Worm (Caenorhabditis elegans) whole organism, midembryonic: ENCODE measurements around the gene R07G3.7.

Experiments
- T22C8.4 ChIP-seq: fragments of 200-800 bp; sonication (Bioruptor generic); IDR thresholded peaks from 2 replicates; pipeline ENCODE4 v1.3.6; 2022; ENCODE audit warnings: missing genetic modification characterization, missing compliant biosample characterization
- cog-1 ChIP-seq: sonication (generic microtip); optimal IDR thresholded peaks from 2 replicates; lab custom pipeline; 2016; ENCODE audit warnings: missing genetic modification characterization, missing compliant biosample characterization
- flt-1 ChIP-seq: fragments of 200-800 bp; sonication (Bioruptor generic); IDR thresholded peaks from 2 replicates; pipeline ENCODE4 v1.3.6; 2022; ENCODE audit warnings: missing genetic modification characterization, missing compliant biosample characterization
- klf-2 ChIP-seq: fragments of 200-800 bp; sonication (Bioruptor generic); conservative IDR thresholded peaks from 2 replicates; pipeline ENCODE4 v1.3.6; 2022; ENCODE audit warnings: missing genetic modification reagents, missing genetic modification characterization, missing compliant biosample characterization
- med-1 ChIP-seq: sonication (generic microtip); optimal IDR thresholded peaks from 2 replicates; lab custom pipeline; 2017; ENCODE audit warnings: missing genetic modification characterization, mild to moderate bottlenecking, missing compliant biosample characterization, antibody characterized with exemption, missing genetic modification reagents; ENCODE audit not compliant: insufficient read depth
- ref-1 ChIP-seq: fragments of 200-800 bp; sonication (Bioruptor generic); conservative IDR thresholded peaks from 2 replicates; pipeline ENCODE4 v1.3.6; 2022; ENCODE audit warnings: missing genetic modification reagents, missing genetic modification characterization, missing compliant biosample characterization
- tab-1 ChIP-seq: fragments of 200-800 bp; sonication (Bioruptor generic); IDR thresholded peaks from 2 replicates; pipeline ENCODE4 v1.3.6; 2022; ENCODE audit warnings: missing genetic modification characterization, missing compliant biosample characterization
- ztf-23 ChIP-seq: fragments of 200-800 bp; sonication (Bioruptor generic); IDR thresholded peaks from 2 replicates; pipeline ENCODE4 v1.3.6; 2022; ENCODE audit warnings: missing genetic modification reagents, missing genetic modification characterization, missing compliant biosample characterization
- ztf-29 ChIP-seq: fragments of 200-800 bp; sonication (Bioruptor generic); IDR thresholded peaks from 2 replicates; pipeline ENCODE4 v1.3.6; 2022; ENCODE audit warnings: missing genetic modification reagents, missing genetic modification characterization, missing compliant biosample characterization

Gene R07G3.7

DNA sequence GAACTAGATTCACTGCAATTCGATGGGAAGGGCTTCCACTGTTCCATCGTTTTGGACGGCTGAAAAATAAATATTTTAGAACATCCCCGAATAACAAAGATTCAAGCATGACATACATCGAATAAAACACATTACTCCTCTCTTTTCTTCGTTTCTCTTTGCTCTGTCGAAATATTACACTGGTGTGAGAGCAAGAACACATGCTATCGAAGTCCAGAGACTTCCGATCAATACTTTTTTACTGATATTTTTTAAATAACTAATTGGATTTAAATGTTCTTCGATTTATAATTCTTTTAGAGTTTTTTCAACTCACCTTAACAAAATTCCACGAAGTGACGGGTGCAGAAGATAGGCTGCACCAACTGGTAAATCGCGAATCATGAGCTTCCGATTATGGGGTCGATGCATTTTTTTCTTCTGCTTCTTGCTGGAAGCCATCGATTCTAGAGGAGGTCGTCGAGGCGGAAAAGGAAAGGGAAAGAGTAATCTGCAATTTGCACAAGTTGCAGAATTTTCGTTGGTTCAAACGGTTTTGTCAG, at the start of gene R07G3.7, which contains the start of gene oig-4:
TSS of gene R07G3.7 (minus strand) at position 492 of the 542 bp plus-strand sequence.
TSS of gene oig-4 (plus strand) at position 301 of the 542 bp plus-strand sequence.
- TF ChIP-seq T22C8.4 (GFP tag; lab: Robert Waterston, UW) (no peak), ztf-23 (GFP tag; lab: Robert Waterston, UW) (no peak), klf-2 (GFP tag; lab: Robert Waterston, UW) (no peak), tab-1 (GFP tag; lab: Robert Waterston, UW) (no peak), med-1 (GFP tag; lab: Kevin White, UChicago) (no peak), ref-1 (no peak), cog-1 (tag; lab: Kevin White, UChicago) (no peak), ztf-29 (GFP tag; lab: Robert Waterston, UW) (no peak), flt-1 (no peak)

DNA sequence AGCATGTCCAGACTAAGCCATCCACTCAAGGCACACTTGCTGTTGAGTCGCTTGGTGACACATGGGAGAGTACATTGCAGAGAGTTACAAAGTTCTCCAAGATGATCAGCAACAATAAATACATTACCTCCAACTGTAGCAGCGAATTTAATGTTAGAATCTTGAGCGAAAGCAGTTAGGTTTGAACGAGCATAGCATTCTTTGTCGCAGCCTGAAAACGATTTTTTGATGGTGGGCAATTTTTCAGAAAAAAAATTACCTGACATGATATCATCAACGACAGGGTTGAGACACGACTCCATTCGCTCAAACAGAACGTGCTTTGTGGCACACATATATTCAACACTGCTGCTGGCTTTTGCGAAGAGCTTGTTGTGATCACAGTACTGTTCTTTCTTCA, 49.5 kb upstream of the R07G3.7 start:
- TF ChIP-seq klf-2 (GFP tag; lab: Robert Waterston, UW), result no peak
- no peak for TF ChIP-seq T22C8.4 (GFP tag; lab: Robert Waterston, UW)
- no peak for TF ChIP-seq med-1 (GFP tag; lab: Kevin White, UChicago)
- TF ChIP-seq flt-1, result no peak

DNA sequence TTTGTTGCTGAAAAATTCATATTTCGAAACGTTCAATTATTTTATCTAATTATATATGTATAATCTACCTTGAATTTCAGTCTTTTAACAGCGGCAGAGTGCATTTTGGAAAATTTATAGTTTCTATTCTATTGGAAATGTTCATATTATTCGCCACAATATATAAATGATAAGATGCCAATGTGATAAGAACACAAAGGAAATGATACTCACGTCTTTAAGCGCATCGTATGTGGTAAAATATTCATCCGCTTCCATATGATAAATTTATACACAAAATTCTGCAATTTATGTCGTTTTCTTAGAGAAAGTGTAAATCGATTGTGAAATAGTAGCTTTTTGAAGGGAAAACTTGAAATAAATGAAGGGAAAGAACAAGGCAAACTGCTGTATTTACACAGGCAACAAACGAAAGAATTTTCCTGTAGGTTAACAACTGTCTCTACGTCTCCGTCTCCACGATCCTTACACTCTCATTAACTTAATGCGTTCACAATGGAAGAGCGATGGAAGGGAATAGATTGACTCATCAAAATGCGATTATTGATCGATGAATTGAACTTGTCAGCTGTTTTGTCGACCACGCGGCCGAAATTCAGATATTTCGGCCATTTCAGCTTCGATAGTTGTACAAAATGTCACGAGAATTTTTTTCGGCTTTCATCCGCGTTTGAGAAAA, 48.6 kb upstream of the R07G3.7 start, which contains the start of gene alfa-1:
TSS of gene alfa-1 (minus strand) at position 515 of the 679 bp plus-strand sequence.
- TF ChIP-seq ref-1 (no peak), ztf-29 (GFP tag; lab: Robert Waterston, UW) (no peak), T22C8.4 (GFP tag; lab: Robert Waterston, UW) (no peak; the same call in 1 of the 2 replicates), cog-1 (tag; lab: Kevin White, UChicago) (no peak), flt-1 (no peak), med-1 (GFP tag; lab: Kevin White, UChicago) (no peak)

DNA sequence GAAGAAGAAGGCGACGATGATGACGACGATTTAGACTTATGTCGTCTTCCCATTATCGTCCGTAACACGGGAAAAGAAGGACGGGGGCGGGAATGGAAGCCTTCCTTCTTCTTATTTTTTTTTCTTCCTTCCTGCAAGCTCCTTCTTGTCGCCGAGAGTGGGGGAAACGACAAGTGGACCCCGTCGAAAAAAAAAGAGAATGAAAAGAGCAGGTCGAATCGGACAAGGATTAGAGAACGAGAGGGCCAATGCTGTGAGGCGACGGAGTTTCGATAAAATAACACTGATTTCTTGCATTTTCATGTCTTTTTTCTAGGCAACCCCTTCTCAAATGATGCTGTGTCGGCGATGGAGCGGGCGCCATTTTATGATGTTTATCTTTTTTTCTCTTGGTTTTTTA, 37.6 kb upstream of the R07G3.7 start, which contains the start of gene pde-4:
TSS of gene pde-4 (minus strand) at position 76 of the 400 bp plus-strand sequence.
- TF ChIP-seq klf-2 (GFP tag; lab: Robert Waterston, UW), result no peak
- TF ChIP-seq ztf-29 (GFP tag; lab: Robert Waterston, UW), result no peak
- TF ChIP-seq ref-1, result no peak
- TF ChIP-seq T22C8.4 (GFP tag; lab: Robert Waterston, UW), result no peak

DNA sequence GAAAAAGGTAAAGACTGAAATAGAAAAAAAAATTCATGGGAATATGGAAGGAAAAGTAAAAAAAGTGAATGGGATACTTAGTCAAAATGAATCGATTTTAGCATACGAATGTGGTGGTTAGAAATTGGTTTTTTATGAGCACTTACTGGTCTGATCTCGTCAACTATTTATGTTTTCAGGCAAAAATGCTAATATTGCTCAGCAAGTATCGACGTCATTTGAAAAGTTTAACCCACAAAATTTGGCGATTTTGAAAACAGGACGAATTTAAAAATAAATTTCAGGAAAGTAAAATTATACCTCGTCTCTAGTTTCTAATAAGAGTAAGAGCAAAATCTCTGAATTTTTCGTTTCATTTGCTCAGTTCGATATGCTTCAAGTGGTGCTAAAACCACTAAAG, 29.7 kb upstream of the R07G3.7 start:
- TF ChIP-seq T22C8.4 (GFP tag; lab: Robert Waterston, UW) (no peak), flt-1 (no peak), ref-1 (no peak), ztf-29 (GFP tag; lab: Robert Waterston, UW) (no peak), med-1 (GFP tag; lab: Kevin White, UChicago) (no peak), ztf-23 (GFP tag; lab: Robert Waterston, UW) (no peak), cog-1 (tag; lab: Kevin White, UChicago) (no peak), tab-1 (GFP tag; lab: Robert Waterston, UW) (no peak), klf-2 (GFP tag; lab: Robert Waterston, UW) (no peak)

DNA sequence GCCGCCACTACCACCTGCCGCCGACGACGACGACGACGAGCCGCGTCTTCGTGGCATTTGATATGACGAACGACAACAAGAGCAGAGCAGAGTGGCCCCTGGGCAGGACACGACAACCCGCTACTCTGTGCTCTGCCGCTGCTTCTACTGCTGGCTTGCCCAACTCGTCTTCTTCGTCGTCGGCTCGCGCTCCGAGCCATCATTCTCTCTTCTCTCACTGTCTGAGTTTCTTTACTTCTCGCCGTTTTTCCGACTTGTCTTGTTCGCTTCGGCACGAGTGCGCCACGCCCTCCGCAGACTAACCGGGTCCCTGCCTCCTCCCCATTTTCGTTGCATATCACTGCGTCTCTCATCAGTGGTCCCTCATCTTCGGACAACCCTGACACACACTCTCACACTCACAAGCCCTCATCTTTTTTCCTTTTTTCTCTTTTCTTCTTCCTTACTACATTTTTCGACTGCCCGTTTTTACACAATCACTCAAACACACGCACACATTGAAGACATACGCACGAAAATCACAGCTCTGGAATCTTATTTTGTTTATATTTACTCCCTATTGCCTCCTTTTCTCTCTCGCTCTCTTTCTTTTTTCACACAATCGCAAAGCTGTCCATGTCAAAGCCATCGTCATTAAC, 28.6 kb upstream of the R07G3.7 start:
- TF ChIP-seq tab-1 (GFP tag; lab: Robert Waterston, UW) (no peak), ref-1 (no peak), cog-1 (tag; lab: Kevin White, UChicago) (peak; percentile 17), ztf-23 (GFP tag; lab: Robert Waterston, UW) (no peak), flt-1 (peak; percentile 58), med-1 (GFP tag; lab: Kevin White, UChicago) (no peak)

DNA sequence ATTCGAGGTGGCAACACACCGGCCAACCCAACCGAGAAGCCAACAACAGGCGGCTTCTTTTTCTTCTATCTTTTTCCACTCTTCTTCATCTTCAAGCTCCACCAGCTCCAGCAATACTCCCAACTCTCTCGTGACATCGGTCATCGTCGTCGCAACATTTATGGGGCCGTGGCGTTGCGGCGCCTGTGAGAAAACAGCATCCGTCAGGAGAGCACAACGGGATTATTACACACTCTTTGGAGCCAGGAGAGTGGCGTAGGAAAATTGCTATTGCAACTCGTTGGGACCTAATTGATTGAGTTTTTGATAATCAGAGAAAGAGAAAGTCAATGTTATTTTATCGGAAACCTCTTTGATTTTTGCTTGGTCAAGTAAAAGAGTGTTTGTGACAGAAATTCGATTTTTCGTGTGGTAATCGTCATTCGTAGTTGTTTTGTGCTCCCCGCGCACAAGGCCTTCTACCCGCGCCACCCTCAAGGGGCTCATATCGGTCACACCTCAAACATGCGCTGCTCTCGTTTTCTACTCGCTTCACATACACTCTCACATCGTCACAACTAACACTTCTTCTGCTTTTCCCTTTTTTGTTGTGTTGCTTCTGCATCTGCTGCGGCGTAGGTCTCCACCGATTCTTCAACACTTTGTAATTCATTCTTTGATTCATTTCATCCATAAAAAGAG, 26.8 kb upstream of the R07G3.7 start:
- TF ChIP-seq tab-1 (GFP tag; lab: Robert Waterston, UW), result no peak

DNA sequence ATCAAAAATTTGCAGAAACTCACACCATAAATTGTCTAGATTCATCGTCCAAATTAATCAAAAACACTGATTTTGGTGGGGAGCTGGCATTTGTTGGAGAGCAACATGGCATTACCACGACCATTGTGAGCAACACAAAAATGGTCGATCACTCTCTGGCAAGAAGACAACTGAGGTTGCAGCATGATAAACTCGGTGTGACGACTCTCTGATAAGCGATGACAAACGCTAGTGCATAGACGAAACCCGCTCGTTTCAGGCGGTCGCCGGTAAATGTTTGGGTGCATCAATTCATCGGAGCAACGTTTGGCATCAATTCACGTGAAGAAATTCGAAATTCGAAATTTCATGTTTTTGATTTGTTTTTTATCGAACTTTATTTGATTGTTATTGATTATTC, 25.5 kb upstream of the R07G3.7 start:
- TF ChIP-seq med-1 (GFP tag; lab: Kevin White, UChicago) (no peak), ztf-29 (GFP tag; lab: Robert Waterston, UW) (no peak), cog-1 (tag; lab: Kevin White, UChicago) (no peak), tab-1 (GFP tag; lab: Robert Waterston, UW) (no peak), klf-2 (GFP tag; lab: Robert Waterston, UW) (no peak), ztf-23 (GFP tag; lab: Robert Waterston, UW) (no peak), flt-1 (no peak), ref-1 (no peak), T22C8.4 (GFP tag; lab: Robert Waterston, UW) (no peak)

DNA sequence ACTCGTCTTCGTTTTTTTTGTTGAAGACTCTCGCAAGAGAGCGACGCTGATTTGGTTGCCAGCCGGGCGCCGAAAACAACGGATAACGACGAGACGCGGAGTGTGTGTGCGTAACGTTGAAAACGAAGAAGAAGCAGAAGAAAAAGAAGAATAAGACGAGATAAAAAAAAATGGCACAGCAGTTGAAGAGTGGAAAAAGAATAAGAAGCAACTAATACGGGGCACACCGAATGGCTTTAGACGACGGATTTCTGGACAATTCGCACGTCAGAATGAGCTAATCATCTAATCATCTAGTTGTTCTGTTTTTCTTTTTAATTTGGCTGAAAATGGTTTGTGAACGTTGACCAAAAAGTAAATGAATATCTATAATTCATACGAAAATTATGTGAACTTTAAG, 23.4 kb upstream of the R07G3.7 start:
- TF ChIP-seq T22C8.4 (GFP tag; lab: Robert Waterston, UW) (no peak), flt-1 (no peak), tab-1 (GFP tag; lab: Robert Waterston, UW) (no peak), klf-2 (GFP tag; lab: Robert Waterston, UW) (no peak), cog-1 (tag; lab: Kevin White, UChicago) (no peak), ztf-23 (GFP tag; lab: Robert Waterston, UW) (no peak), ref-1 (no peak), med-1 (GFP tag; lab: Kevin White, UChicago) (no peak)
